Worm (Caenorhabditis elegans): ENCODE results near the gene nop-1.

ce11 chrIII:5917365-5917958 lies 41.1 kb upstream of the nop-1 start:
- TF ChIP-seq lin-13 (GFP tag; optimal IDR thresholded peaks at IDR 0.05) (peak; percentile 9), zag-1 (tag; optimal IDR thresholded peaks at IDR 0.05) (no peak), aly-2 (tag; optimal IDR thresholded peaks at IDR 0.05) (no peak), R02D3.7 (tag; optimal IDR thresholded peaks at IDR 0.05) (no peak), unc-62 (GFP tag; optimal IDR thresholded peaks at IDR 0.05) (no peak), lsy-2 (tag; optimal IDR thresholded peaks at IDR 0.05) (peak in 1 of 2 experiments; percentile 41), fos-1 (tag; optimal IDR thresholded peaks at IDR 0.05) (peak; percentile 40), crh-2 (tag; optimal IDR thresholded peaks at IDR 0.05) (peak; percentile 84)

Measured in whole organism, L2 larva.